Worm (Caenorhabditis elegans): ENCODE results near the gene cwc-15.
A peak's percentile ranks its signal among the peaks of the same experiment; 100 is the strongest.

The cwc-15 gene

ce11 chrV:16023051-16023450, at the start of gene cwc-15:
Gene cwc-15, plus strand, starts transcription at chrV:16023351.
- TF ChIP-seq nfya-1 (tag; optimal IDR thresholded peaks at IDR 0.05; ENCODE audit: borderline replicate concordance, insufficient read depth) (no peak), ccch-3 (GFP tag; optimal IDR thresholded peaks at IDR 0.05) (no peak), attf-5 (GFP tag; optimal IDR thresholded peaks at IDR 0.05) (no peak), lin-40 (tag; optimal IDR thresholded peaks at IDR 0.05) (no peak), unc-62 (GFP tag; optimal IDR thresholded peaks at IDR 0.05) (no peak), ama-1 (optimal IDR thresholded peaks at IDR 0.05) (no peak), ama-1 (GFP tag; optimal IDR thresholded peaks at IDR 0.05) (no peak), nhr-80 (tag; optimal IDR thresholded peaks at IDR 0.05) (no peak), ZK185.1 (tag; optimal IDR thresholded peaks at IDR 0.05; ENCODE audit: poor library complexity, severe bottlenecking) (no peak)

- TF ChIP-seq ceh-100 (GFP tag; IDR thresholded peaks at IDR 0.05) (no peak), F57C9.4 (tag; optimal IDR thresholded peaks at IDR 0.05) (no peak), dpl-1 (GFP tag; optimal IDR thresholded peaks at IDR 0.05) (no peak), efl-1 (GFP tag; optimal IDR thresholded peaks at IDR 0.05) (no peak), pbrm-1 (GFP tag; IDR thresholded peaks at IDR 0.05) (no peak), hsf-1 (GFP tag; IDR thresholded peaks at IDR 0.05) (no peak), ceh-91 (GFP tag; IDR thresholded peaks at IDR 0.05) (no peak)
Measured at ce11 chrV:15974836-15975235, 48.3 kb upstream of the cwc-15 start, which contains the start of gene sru-22. Gene sru-22, minus strand, starts transcription at chrV:15974936.

DNA sequence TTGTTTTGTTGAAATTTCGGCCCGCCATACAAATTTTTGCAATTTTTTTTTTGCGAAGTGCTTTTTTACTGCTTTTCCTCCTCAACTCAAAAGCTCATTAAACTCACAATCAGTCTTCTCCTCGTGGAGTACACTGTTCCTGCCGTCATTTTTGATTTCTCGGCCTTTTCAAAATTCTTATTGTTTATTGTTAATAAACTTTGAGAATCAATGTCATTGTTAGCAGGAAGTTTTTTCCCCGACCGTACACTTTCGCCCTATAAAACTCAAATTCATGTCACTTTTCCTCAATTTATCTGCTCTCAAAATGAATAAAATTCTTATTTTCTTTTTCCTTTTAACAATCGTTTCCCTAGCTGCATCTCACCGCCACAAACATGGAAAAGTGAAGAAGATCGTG, 47.3 kb upstream of the cwc-15 start, which contains the start of gene clec-232:
TSS of gene clec-232 (plus strand) at position 301 of the 400 bp plus-strand sequence.
- TF ChIP-seq F23B12.7 (tag; optimal IDR thresholded peaks at IDR 0.05; ENCODE audit: insufficient read depth) (no peak), nhr-90 (tag; optimal IDR thresholded peaks at IDR 0.05) (no peak), F10E7.11 (tag; optimal IDR thresholded peaks at IDR 0.05) (no peak), F57A8.1 (GFP tag; optimal IDR thresholded peaks at IDR 0.05) (no peak), ceh-40 (GFP tag; IDR thresholded peaks at IDR 0.05) (no peak), F22D6.2 (tag; optimal IDR thresholded peaks at IDR 0.05) (no peak), aptf-2 (GFP tag; conservative IDR thresholded peaks at IDR 0.05) (no peak), attf-6 (GFP tag; IDR thresholded peaks at IDR 0.05) (no peak), ztf-18 (tag; optimal IDR thresholded peaks at IDR 0.05) (no peak), lin-40 (tag; optimal IDR thresholded peaks at IDR 0.05) (no peak), dox-1 (GFP tag; IDR thresholded peaks at IDR 0.05) (no peak), Y95B8A.8 (GFP tag; IDR thresholded peaks at IDR 0.05) (no peak)

DNA sequence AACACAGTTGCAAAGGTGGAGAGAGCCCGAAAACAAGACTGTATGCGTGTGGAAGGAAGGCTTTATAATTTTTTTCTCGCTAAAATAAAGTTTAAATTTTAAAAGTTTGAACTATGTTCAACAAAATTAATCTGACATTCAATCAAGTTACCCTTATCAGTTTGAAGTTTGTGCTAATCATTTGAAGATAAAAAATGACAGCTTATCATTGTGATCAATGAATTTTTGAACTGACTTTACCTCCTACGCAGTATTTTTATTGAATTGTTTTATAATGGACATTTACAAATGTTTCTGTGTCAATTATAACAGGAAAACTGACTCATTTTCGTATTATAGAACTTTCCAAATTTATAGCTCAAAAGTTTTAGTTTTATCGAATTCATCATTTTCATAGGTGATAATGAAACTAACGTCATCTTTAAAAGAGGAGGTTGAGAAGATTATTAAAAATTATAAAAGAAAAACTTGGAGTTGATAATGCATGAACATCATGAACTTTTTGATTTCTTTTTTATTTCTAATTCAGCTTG, 44.9 kb upstream of the cwc-15 start, which contains the start of gene oac-20:
TSS of gene oac-20 (plus strand) at position 483 of the 533 bp plus-strand sequence.
- TF ChIP-seq nhr-80 (tag; optimal IDR thresholded peaks at IDR 0.05) (peak; percentile 78), unc-62 (GFP tag; optimal IDR thresholded peaks at IDR 0.05) (peak; percentile 95), atf-7 (tag; optimal IDR thresholded peaks at IDR 0.05) (peak; percentile 24), lsy-27 (tag; optimal IDR thresholded peaks at IDR 0.05; ENCODE audit: borderline replicate concordance, insufficient read depth) (no peak)

ce11 chrV:15982733-15983344, 40.3 kb upstream of the cwc-15 start, which contains the start of the genes fbxa-99 and F36G9.13:
Gene fbxa-99, minus strand, starts transcription at chrV:15982854.
Gene F36G9.13, plus strand, starts transcription at chrV:15983294.
- TF ChIP-seq snpc-4 (GFP tag; optimal IDR thresholded peaks at IDR 0.05): no peak
- peak; percentile 77 to 90 (median 81) for TF ChIP-seq snpc-4 (tag; optimal IDR thresholded peaks at IDR 0.05)
- no peak for TF ChIP-seq atf-7 (tag; optimal IDR thresholded peaks at IDR 0.05)
- no peak for TF ChIP-seq lin-54 (GFP tag; optimal IDR thresholded peaks at IDR 0.05)
